Worm (Caenorhabditis elegans): ENCODE results near the gene lido-2.

- TF ChIP-seq snpc-1.3 (tag; optimal IDR thresholded peaks at IDR 0.05; ENCODE audit: insufficient read depth): no peak
- no peak for TF ChIP-seq ceh-27 (GFP tag; optimal IDR thresholded peaks at IDR 0.05)
- no peak for TF ChIP-seq pha-4 (tag; optimal IDR thresholded peaks at IDR 0.05)
- TF ChIP-seq rpc-1 (optimal IDR thresholded peaks at IDR 0.05): no peak
- TF ChIP-seq rpc-1 (tag; optimal IDR thresholded peaks at IDR 0.05): no peak
- no peak for TF ChIP-seq unc-62 (GFP tag; optimal IDR thresholded peaks at IDR 0.05)
- TF ChIP-seq B0261.1 (tag; optimal IDR thresholded peaks at IDR 0.05): no peak
- no peak for TF ChIP-seq snpc-4 (GFP tag; optimal IDR thresholded peaks at IDR 0.05)
- TF ChIP-seq snpc-4 (tag; optimal IDR thresholded peaks at IDR 0.05): no peak
- TF ChIP-seq Y53F4B.3 (GFP tag; IDR thresholded peaks at IDR 0.05): no peak
- no peak for TF ChIP-seq rec-8 (tag; optimal IDR thresholded peaks at IDR 0.05)
- no peak for TF ChIP-seq Y53G8AR.9 (GFP tag; conservative IDR thresholded peaks at IDR 0.05)
Observed at ce11 chrX:17092416-17092815, 8.1 kb downstream of the lido-2 start, which contains the start of gene sod-3.

Data from whole organism, young adult.